Worm (Caenorhabditis elegans): ENCODE data around the gene dpy-20.

Gene dpy-20

ce11 chrIV:11700752-11701151 is at the start of gene dpy-20:
TSS of gene dpy-20 (minus strand) at chrIV:11700852.
- TF ChIP-seq mxl-3 (GFP tag; optimal IDR thresholded peaks at IDR 0.05): no peak
- TF ChIP-seq zfp-3 (GFP tag; conservative IDR thresholded peaks at IDR 0.05): no peak
- no peak for TF ChIP-seq dpl-1 (GFP tag; optimal IDR thresholded peaks at IDR 0.05)
- no peak for TF ChIP-seq mes-2 (tag; optimal IDR thresholded peaks at IDR 0.05; ENCODE audit: poor library complexity, severe bottlenecking)
- no peak for TF ChIP-seq unc-39 (tag; optimal IDR thresholded peaks at IDR 0.05)
- no peak for TF ChIP-seq nhr-237 (tag; optimal IDR thresholded peaks at IDR 0.05)

ce11 chrIV:11748852-11749251 is 48.2 kb upstream of the dpy-20 start, which contains the start of gene T12A7.6:
TSS of gene T12A7.6 (plus strand) at chrIV:11749220.
- peak; percentile 32 for TF ChIP-seq hlh-11 (tag; optimal IDR thresholded peaks at IDR 0.05)
- no peak for TF ChIP-seq vab-7 (GFP tag; IDR thresholded peaks at IDR 0.05)
- peak; percentile 3 for TF ChIP-seq hlh-30 (tag; optimal IDR thresholded peaks at IDR 0.05; ENCODE audit: insufficient read depth)
- TF ChIP-seq nhr-28 (tag; optimal IDR thresholded peaks at IDR 0.05): peak; percentile 6
- peak in 1 of 2 experiments; percentile 57 for TF ChIP-seq unc-62 (GFP tag; optimal IDR thresholded peaks at IDR 0.05 in 1 of 2)
- TF ChIP-seq unc-62 (tag; optimal IDR thresholded peaks at IDR 0.05): no peak
- peak; percentile 92 for TF ChIP-seq nhr-11 (tag; optimal IDR thresholded peaks at IDR 0.05)
- TF ChIP-seq mdl-1 (tag; optimal IDR thresholded peaks at IDR 0.05): no peak
- peak in 1 of 2 experiments; percentile 5 for TF ChIP-seq daf-16 (GFP tag; optimal IDR thresholded peaks at IDR 0.05)
- TF ChIP-seq daf-16 (tag; optimal IDR thresholded peaks at IDR 0.05): no peak
- peak in 1 of 2 experiments; percentile 5 for TF ChIP-seq hif-1 (tag; optimal IDR thresholded peaks at IDR 0.05)
- TF ChIP-seq php-3 (GFP tag; IDR thresholded peaks at IDR 0.05): no peak

ce11 chrIV:11745340-11745739 is 44.7 kb upstream of the dpy-20 start, which contains the start of gene gem-4:
TSS of gene gem-4 (plus strand) at chrIV:11745640.
- TF ChIP-seq zfp-3 (GFP tag; conservative IDR thresholded peaks at IDR 0.05) (no peak), lin-29 (GFP tag; IDR thresholded peaks at IDR 0.05) (no peak), nhr-28 (tag; optimal IDR thresholded peaks at IDR 0.05) (peak; percentile 30)

ce11 chrIV:11744287-11744686 is 43.6 kb upstream of the dpy-20 start:
- TF ChIP-seq ztf-7 (tag; optimal IDR thresholded peaks at IDR 0.05): no peak
- peak in 1 of 2 experiments; percentile 88 for TF ChIP-seq daf-16 (GFP tag; optimal IDR thresholded peaks at IDR 0.05)
- TF ChIP-seq daf-16 (tag; optimal IDR thresholded peaks at IDR 0.05): no peak
- no peak for TF ChIP-seq set-16 (GFP tag; IDR thresholded peaks at IDR 0.05)
- no peak for TF ChIP-seq ces-1 (GFP tag; optimal IDR thresholded peaks at IDR 0.05)
- TF ChIP-seq dmd-9 (GFP tag; IDR thresholded peaks at IDR 0.05): no peak
- 0 out of 2 replicates have a peak, but pooled peaks have one; percentile 13 for TF ChIP-seq dmd-6 (GFP tag; IDR thresholded peaks at IDR 0.05)
- TF ChIP-seq lin-39 (tag; optimal IDR thresholded peaks at IDR 0.05): no peak
- no peak for TF ChIP-seq dpl-1 (GFP tag; optimal IDR thresholded peaks at IDR 0.05)
- TF ChIP-seq gei-8 (GFP tag; optimal IDR thresholded peaks at IDR 0.05): no peak
- no peak for TF ChIP-seq tag-97 (GFP tag; IDR thresholded peaks at IDR 0.05)
- TF ChIP-seq pha-4 (GFP tag; IDR thresholded peaks at IDR 0.05): no peak
- no peak for TF ChIP-seq pha-4 (tag; optimal IDR thresholded peaks at IDR 0.05)
- peak; percentile 62 for TF ChIP-seq hlh-11 (tag; optimal IDR thresholded peaks at IDR 0.05)
- TF ChIP-seq snpc-1.2 (GFP tag; IDR thresholded peaks at IDR 0.05): no peak
- peak in 1 of 2 experiments; percentile 71 for TF ChIP-seq unc-62 (GFP tag; optimal IDR thresholded peaks at IDR 0.05 in 1 of 2)
- TF ChIP-seq unc-62 (tag; optimal IDR thresholded peaks at IDR 0.05): no peak
- TF ChIP-seq ceh-20 (GFP tag; IDR thresholded peaks at IDR 0.05): 0 out of 2 replicates have a peak, but pooled peaks have one; percentile 22
- no peak for TF ChIP-seq nhr-48 (tag; optimal IDR thresholded peaks at IDR 0.05)
- no peak for TF ChIP-seq dmd-8 (GFP tag; IDR thresholded peaks at IDR 0.05)
- TF ChIP-seq R02D3.7 (tag; optimal IDR thresholded peaks at IDR 0.05): no peak
- TF ChIP-seq arid-1 (GFP tag; conservative IDR thresholded peaks at IDR 0.05): no peak
- TF ChIP-seq hif-1 (tag; optimal IDR thresholded peaks at IDR 0.05): no peak
- no peak for TF ChIP-seq ceh-32 (tag; optimal IDR thresholded peaks at IDR 0.05; ENCODE audit: poor library complexity)
- TF ChIP-seq hmg-1.1 (GFP tag; IDR thresholded peaks at IDR 0.05): no peak
- no peak for TF ChIP-seq daf-19 (GFP tag; conservative IDR thresholded peaks at IDR 0.05)
- TF ChIP-seq rbr-2 (tag; optimal IDR thresholded peaks at IDR 0.05): peak; percentile 20
- peak; percentile 63 for TF ChIP-seq hlh-30 (tag; optimal IDR thresholded peaks at IDR 0.05; ENCODE audit: insufficient read depth)
- TF ChIP-seq mdl-1 (tag; optimal IDR thresholded peaks at IDR 0.05): peak in 1 of 2 experiments; percentile 52
- TF ChIP-seq zip-2 (tag; optimal IDR thresholded peaks at IDR 0.05): no peak
- no peak for TF ChIP-seq D1046.2 (GFP tag; IDR thresholded peaks at IDR 0.05)

All from whole organism, L4 larva.